Worm (Caenorhabditis elegans) whole organism, L1 larva: ENCODE data around the gene unc-97.

ENCODE experiments used
- C16A3.4 ChIP-seq: fragments of 150-350 bp; optimal IDR thresholded peaks from 2 replicates; lab custom pipeline; 2014; ENCODE audit warnings: missing biosample characterization, missing genetic modification characterization
- F16B12.6 ChIP-seq: fragments of 150-350 bp; optimal IDR thresholded peaks from 2 replicates; lab custom pipeline; 2014; ENCODE audit warnings: missing biosample characterization, missing genetic modification characterization
- ceh-88 ChIP-seq: fragments of 200-800 bp; sonication (Bioruptor generic); IDR thresholded peaks from 2 replicates; pipeline ENCODE4 v1.3.6; 2022; ENCODE audit warnings: missing genetic modification characterization, missing compliant biosample characterization
- dsc-1 ChIP-seq: sonication (generic microtip); optimal IDR thresholded peaks from 2 replicates; lab custom pipeline; 2016; ENCODE audit warnings: mild to moderate bottlenecking, missing genetic modification characterization, missing compliant biosample characterization
- elt-2 ChIP-seq: sonication (generic microtip); optimal IDR thresholded peaks from 2 replicates; lab custom pipeline; 2016; ENCODE audit warnings: missing genetic modification characterization, mild to moderate bottlenecking, inconsistent platforms, missing compliant biosample characterization, missing genetic modification reagents
- elt-3 ChIP-seq, 6 experiments: fragments of 150-350 bp in 1 of 6; sonication (generic microtip); optimal IDR thresholded peaks; 2 replicates each; lab custom pipeline; 2017 to 2018; ENCODE audit warnings: missing biosample characterization in 6 of 6, missing genetic modification characterization in 6 of 6, inconsistent platforms in 1 of 6
- ets-5 ChIP-seq: fragments of 200-800 bp; sonication (Bioruptor generic); IDR thresholded peaks from 2 replicates; pipeline ENCODE4 v1.3.6; 2022; ENCODE audit warnings: missing genetic modification characterization, missing compliant biosample characterization
- fkh-8 ChIP-seq: sonication (generic microtip); optimal IDR thresholded peaks from 2 replicates; lab custom pipeline; 2016; ENCODE audit warnings: mild to moderate bottlenecking, missing genetic modification characterization, missing compliant biosample characterization
- grh-1 ChIP-seq: fragments of 200-800 bp; sonication (Bioruptor generic); IDR thresholded peaks from 2 replicates; pipeline ENCODE4 v1.3.6; 2022; ENCODE audit warnings: missing genetic modification reagents, missing genetic modification characterization, missing compliant biosample characterization
- hlh-4 ChIP-seq: sonication (generic microtip); optimal IDR thresholded peaks from 2 replicates; lab custom pipeline; 2016; ENCODE audit warnings: mild to moderate bottlenecking, missing genetic modification characterization, missing compliant biosample characterization
- isw-1 ChIP-seq: fragments of 200-800 bp; sonication (Bioruptor generic); IDR thresholded peaks from 2 replicates; pipeline ENCODE4 v1.3.6; 2022; ENCODE audit warnings: missing genetic modification characterization, missing compliant biosample characterization
- jun-1 ChIP-seq: fragments of 150-350 bp; optimal IDR thresholded peaks from 2 replicates; lab custom pipeline; 2014; ENCODE audit warnings: missing biosample characterization, missing genetic modification reagents, missing genetic modification characterization
- lin-13 ChIP-seq: fragments of 150-350 bp; optimal IDR thresholded peaks from 2 replicates; lab custom pipeline; 2014; ENCODE audit warnings: missing biosample characterization, missing genetic modification reagents, missing genetic modification characterization
- lin-14 ChIP-seq: fragments of 200-800 bp; sonication (Bioruptor generic); optimal IDR thresholded peaks from 2 replicates; lab custom pipeline; 2018; ENCODE audit warnings: mild to moderate bottlenecking, missing genetic modification characterization, moderate library complexity, missing compliant biosample characterization
- mab-9 ChIP-seq: fragments of 200-800 bp; sonication (Bioruptor generic); IDR thresholded peaks from 2 replicates; pipeline ENCODE4 v1.3.6; 2022; ENCODE audit warnings: missing genetic modification reagents, missing genetic modification characterization, missing compliant biosample characterization
- mep-1 ChIP-seq: fragments of 150-350 bp; optimal IDR thresholded peaks from 2 replicates; lab custom pipeline; 2014; ENCODE audit warnings: missing biosample characterization, missing genetic modification characterization
- nhr-19 ChIP-seq: fragments of 200-800 bp; sonication (Bioruptor generic); conservative IDR thresholded peaks from 2 replicates; pipeline ENCODE4 v1.3.6; 2022; ENCODE audit warnings: missing genetic modification characterization, missing compliant biosample characterization
- nhr-20 ChIP-seq: sonication (generic microtip); optimal IDR thresholded peaks from 2 replicates; lab custom pipeline; 2016; ENCODE audit warnings: mild to moderate bottlenecking, missing genetic modification characterization, missing compliant biosample characterization
- nhr-237 ChIP-seq: fragments of 150-350 bp; optimal IDR thresholded peaks from 2 replicates; lab custom pipeline; 2014; ENCODE audit warnings: missing biosample characterization, missing genetic modification characterization
- nhr-28 ChIP-seq: fragments of 150-350 bp; optimal IDR thresholded peaks from 2 replicates; lab custom pipeline; 2014; ENCODE audit warnings: missing biosample characterization, missing genetic modification characterization
- nhr-71 ChIP-seq: sonication (generic microtip); optimal IDR thresholded peaks from 2 replicates; lab custom pipeline; 2016; ENCODE audit warnings: mild to moderate bottlenecking, missing genetic modification characterization, moderate library complexity, missing compliant biosample characterization
- nhr-85 ChIP-seq: sonication (generic microtip); peaks from one replicate; lab custom pipeline; 2016; ENCODE audit warnings: missing genetic modification characterization, inconsistent platforms, missing compliant biosample characterization
- nhr-90 ChIP-seq: sonication (generic microtip); optimal IDR thresholded peaks from 2 replicates; lab custom pipeline; 2016; ENCODE audit warnings: mild to moderate bottlenecking, missing genetic modification characterization, missing compliant biosample characterization; ENCODE audit not compliant: poor library complexity
- pag-3 ChIP-seq: sonication (generic microtip); optimal IDR thresholded peaks from 2 replicates; lab custom pipeline; 2017; ENCODE audit warnings: missing genetic modification characterization, mild to moderate bottlenecking, missing compliant biosample characterization, antibody characterized with exemption, borderline replicate concordance; ENCODE audit not compliant: insufficient read depth
- pqm-1 ChIP-seq: sonication (generic microtip); optimal IDR thresholded peaks from 3 replicates; lab custom pipeline; 2017; ENCODE audit warnings: missing biosample characterization, missing genetic modification characterization
- rnt-1 ChIP-seq: sonication (generic microtip); optimal IDR thresholded peaks from 2 replicates; lab custom pipeline; 2016; ENCODE audit warnings: mild to moderate bottlenecking, missing genetic modification characterization, moderate library complexity, missing compliant biosample characterization
- skn-1 ChIP-seq: fragments of 150-350 bp; optimal IDR thresholded peaks from 2 replicates; lab custom pipeline; 2014; ENCODE audit warnings: missing biosample characterization, missing genetic modification characterization
- snpc-4 ChIP-seq: fragments of 150-350 bp; optimal IDR thresholded peaks from 2 replicates; lab custom pipeline; 2014; ENCODE audit warnings: missing biosample characterization, missing genetic modification characterization
- snu-23 ChIP-seq: sonication (generic microtip); optimal IDR thresholded peaks from 2 replicates; lab custom pipeline; 2016; ENCODE audit warnings: missing genetic modification characterization, missing compliant biosample characterization
- unc-30 ChIP-seq: sonication (generic microtip); optimal IDR thresholded peaks from 2 replicates; lab custom pipeline; 2017; ENCODE audit warnings: missing biosample characterization, missing genetic modification characterization
- unc-98 ChIP-seq: fragments of 200-800 bp; sonication (Bioruptor generic); IDR thresholded peaks from 2 replicates; pipeline ENCODE4 v1.3.6; 2022; ENCODE audit warnings: missing genetic modification characterization, missing compliant biosample characterization
- vab-15 ChIP-seq: sonication (generic microtip); optimal IDR thresholded peaks from 2 replicates; lab custom pipeline; 2017; ENCODE audit warnings: missing genotype, mild to moderate bottlenecking, missing genetic modification characterization, missing compliant biosample characterization
- zip-4 ChIP-seq: fragments of 200-800 bp; sonication (Bioruptor generic); optimal IDR thresholded peaks from 2 replicates; lab custom pipeline; 2018; ENCODE audit warnings: mild to moderate bottlenecking, missing genetic modification characterization, moderate library complexity, missing compliant biosample characterization
- ztf-11 ChIP-seq, 2 experiments: sonication (generic microtip); optimal IDR thresholded peaks; 2 replicates each; lab custom pipeline; 2016 to 2017; ENCODE audit warnings: missing genetic modification characterization in 2 of 2, missing biosample characterization in 1 of 2, missing compliant biosample characterization in 1 of 2
- ztf-4 ChIP-seq: fragments of 150-350 bp; optimal IDR thresholded peaks from 2 replicates; lab custom pipeline; 2014; ENCODE audit warnings: missing biosample characterization, missing genetic modification characterization

The unc-97 gene

ce11 chrX:5592517-5593183 lies at the start of gene unc-97:
Gene unc-97, plus strand, starts transcription at chrX:5593133.
- TF ChIP-seq lin-14 (GFP tag; lab: Kevin White, UChicago) (peak; percentile 48), dsc-1 (tag; lab: Kevin White, UChicago) (peak; percentile 33), nhr-71 (peak; percentile 26), C16A3.4 (no peak), pag-3 (tag; lab: Kevin White, UChicago) (peak; percentile 92), mab-9 (GFP tag; lab: Robert Waterston, UW) (no peak), ceh-88 (no peak), rnt-1 (peak; percentile 57), snu-23 (GFP tag; lab: Kevin White, UChicago) (peak; percentile 1)
- TF ChIP-seq, all 84 proteins: peak for 6

DNA sequence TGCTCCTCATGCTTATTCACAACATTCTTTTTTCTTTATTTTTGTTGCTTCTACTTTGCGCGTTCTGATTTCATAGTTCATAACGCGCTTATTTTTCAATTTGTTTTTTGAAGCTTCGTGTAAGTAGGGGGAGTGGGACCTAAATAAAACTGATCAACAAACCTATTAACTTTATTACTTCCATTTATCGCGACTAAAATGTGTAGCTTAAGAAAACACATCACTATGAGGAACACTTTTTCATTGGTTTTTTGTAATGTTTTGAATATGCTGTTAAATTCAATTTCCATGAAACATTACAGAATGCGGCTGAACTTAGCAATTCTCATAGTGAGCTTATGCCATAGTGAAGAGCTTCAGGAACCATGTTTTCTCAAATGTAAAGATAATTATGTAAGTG lies 49.3 kb upstream of the unc-97 start, which contains the start of gene C54G7.1:
Gene C54G7.1 (plus strand): TSS at position 301 of the 400 bp plus-strand sequence.
- no peak for TF ChIP-seq ets-5
- TF ChIP-seq pqm-1 (tag; lab: Kevin White, UChicago): no peak
- TF ChIP-seq mep-1 (tag; lab: Kevin White, UChicago): no peak
- TF ChIP-seq nhr-19 (GFP tag; lab: Robert Waterston, UW): no peak
- TF ChIP-seq isw-1 (GFP tag; lab: Robert Waterston, UW): no peak
- no peak for TF ChIP-seq F16B12.6 (tag; lab: Kevin White, UChicago)
- TF ChIP-seq snpc-4 (tag; lab: Kevin White, UChicago): no peak
- no peak for TF ChIP-seq nhr-85 (tag; lab: Kevin White, UChicago)
- TF ChIP-seq pag-3 (tag; lab: Kevin White, UChicago): no peak
- TF ChIP-seq elt-3 (tag; optimal IDR thresholded peaks at IDR 0.05; lab: Kevin White, UChicago): no peak
- TF ChIP-seq nhr-28 (tag; lab: Kevin White, UChicago): no peak
- no peak for TF ChIP-seq unc-98 (GFP tag; lab: Robert Waterston, UW)
- no peak for TF ChIP-seq mab-9 (GFP tag; lab: Robert Waterston, UW)
- TF ChIP-seq, all 84 proteins: peak for 0

- TF ChIP-seq nhr-19 (GFP tag; lab: Robert Waterston, UW): no peak
- no peak for TF ChIP-seq pqm-1 (tag; lab: Kevin White, UChicago)
- no peak for TF ChIP-seq elt-2
- no peak for TF ChIP-seq skn-1 (tag; lab: Kevin White, UChicago)
- no peak for TF ChIP-seq nhr-237 (tag; lab: Kevin White, UChicago)
- no peak for TF ChIP-seq hlh-4
- TF ChIP-seq grh-1 (GFP tag; lab: Robert Waterston, UW): no peak
- no peak for TF ChIP-seq lin-13 (GFP tag; lab: Kevin White, UChicago)
- TF ChIP-seq isw-1 (GFP tag; lab: Robert Waterston, UW): no peak
- TF ChIP-seq unc-30 (tag; lab: Kevin White, UChicago): no peak
- no peak for TF ChIP-seq nhr-90 (tag; lab: Kevin White, UChicago)
- TF ChIP-seq ztf-4 (tag; lab: Kevin White, UChicago): no peak
- no peak for TF ChIP-seq ztf-11 (tag; optimal IDR thresholded peaks at IDR 0.05; lab: Kevin White, UChicago)
- TF ChIP-seq zip-4 (GFP tag; lab: Kevin White, UChicago): no peak
- no peak for TF ChIP-seq nhr-20 (tag; lab: Kevin White, UChicago)
- TF ChIP-seq vab-15 (tag; lab: Kevin White, UChicago): no peak
These were observed 45.1 kb upstream of the unc-97 start for ce11 chrX:5547828-5548227.

DNA sequence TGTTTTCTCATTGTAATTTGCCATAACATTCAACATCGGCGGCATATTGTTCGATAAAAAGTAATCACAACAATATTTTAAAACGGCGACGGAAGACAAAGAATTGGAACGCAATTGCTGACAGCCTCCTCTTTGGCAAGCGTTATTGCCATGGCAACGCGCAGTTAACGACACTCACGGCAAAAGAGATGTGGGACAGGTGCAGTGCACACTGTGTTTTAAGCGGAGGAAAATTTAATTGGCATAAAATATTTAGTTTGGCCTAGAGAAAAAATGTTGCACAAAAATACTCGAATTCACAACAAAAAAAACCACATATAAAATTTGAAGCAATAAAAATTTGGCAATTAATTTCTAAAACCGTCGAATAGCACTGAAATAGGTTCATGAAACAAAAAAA lies 40.3 kb upstream of the unc-97 start, which contains the start of gene ifta-1:
Gene ifta-1 (minus strand): TSS at position 101 of the 400 bp plus-strand sequence.
- TF ChIP-seq jun-1 (tag; lab: Kevin White, UChicago) (no peak), fkh-8 (tag; lab: Kevin White, UChicago) (peak; percentile 87)
